Worm (Caenorhabditis elegans) whole organism, mixed stage, embryonic: ENCODE data around the gene srh-167.

ENCODE experiments used
- bed-3 ChIP-seq: fragments of 200-800 bp; sonication (Bioruptor generic); optimal IDR thresholded peaks from 3 replicates; lab custom pipeline; 2018; ENCODE audit warnings: mild to moderate bottlenecking, missing genetic modification characterization, moderate library complexity, missing compliant biosample characterization
- ces-1 ChIP-seq: fragments of 150-350 bp; optimal IDR thresholded peaks from 2 replicates; lab custom pipeline; 2014; ENCODE audit warnings: missing biosample characterization, missing genetic modification reagents, missing genetic modification characterization
- elt-1 ChIP-seq: sonication (generic microtip); optimal IDR thresholded peaks from 2 replicates; lab custom pipeline; 2017; ENCODE audit warnings: missing genetic modification characterization, mild to moderate bottlenecking, missing compliant biosample characterization, antibody characterized with exemption, moderate library complexity, borderline replicate concordance; ENCODE audit not compliant: insufficient read depth
- elt-3 ChIP-seq: fragments of 150-350 bp; optimal IDR thresholded peaks from 2 replicates; lab custom pipeline; 2014; ENCODE audit warnings: missing biosample characterization, missing genetic modification characterization
- lin-13 ChIP-seq: fragments of 150-350 bp; optimal IDR thresholded peaks from 2 replicates; lab custom pipeline; 2014; ENCODE audit warnings: missing biosample characterization, missing genetic modification characterization
- lin-32 ChIP-seq: fragments of 200-800 bp; sonication (Bioruptor generic); optimal IDR thresholded peaks from 2 replicates; lab custom pipeline; 2018; ENCODE audit warnings: mild to moderate bottlenecking, missing genetic modification characterization, missing compliant biosample characterization
- nhr-237 ChIP-seq: fragments of 150-350 bp; optimal IDR thresholded peaks from 2 replicates; lab custom pipeline; 2014; ENCODE audit warnings: missing biosample characterization, missing genetic modification characterization
- nhr-28 ChIP-seq: fragments of 150-350 bp; optimal IDR thresholded peaks from 2 replicates; lab custom pipeline; 2014; ENCODE audit warnings: missing biosample characterization, missing genetic modification characterization
- nhr-76 ChIP-seq: sonication (generic microtip); optimal IDR thresholded peaks from 2 replicates; lab custom pipeline; 2017; ENCODE audit warnings: missing biosample characterization, missing genetic modification characterization
- pha-4 ChIP-seq: fragments of 150-350 bp; optimal IDR thresholded peaks from 2 replicates; lab custom pipeline; 2018; ENCODE audit warnings: missing biosample characterization, missing genetic modification reagents, missing genetic modification characterization
- snpc-4 ChIP-seq: fragments of 150-350 bp; optimal IDR thresholded peaks from 2 replicates; lab custom pipeline; 2014; ENCODE audit warnings: missing biosample characterization, missing genetic modification characterization
- unc-39 ChIP-seq: fragments of 150-350 bp; optimal IDR thresholded peaks from 2 replicates; lab custom pipeline; 2014; ENCODE audit warnings: missing biosample characterization, missing genetic modification characterization
- zip-8 ChIP-seq: fragments of 150-350 bp; optimal IDR thresholded peaks from 2 replicates; lab custom pipeline; 2014; ENCODE audit warnings: missing biosample characterization, missing genetic modification characterization
- ztf-11 ChIP-seq: fragments of 150-350 bp; optimal IDR thresholded peaks from 2 replicates; lab custom pipeline; 2014; ENCODE audit warnings: missing biosample characterization, missing genetic modification characterization

- TF ChIP-seq zip-8 (tag; lab: Kevin White, UChicago) (no peak), snpc-4 (no peak), ces-1 (GFP tag; lab: Kevin White, UChicago) (no peak), elt-1 (tag; lab: Kevin White, UChicago) (no peak), ztf-11 (tag; lab: Kevin White, UChicago) (no peak), pha-4 (tag; lab: Kevin White, UChicago) (no peak), nhr-28 (tag; lab: Kevin White, UChicago) (no peak), nhr-76 (no peak), lin-13 (tag; lab: Kevin White, UChicago) (no peak), unc-39 (no peak), elt-3 (no peak), bed-3 (GFP tag; lab: Kevin White, UChicago) (no peak), lin-32 (no peak), nhr-237 (tag; lab: Kevin White, UChicago) (no peak)
Measured at ce11 chrV:16328849-16329248, 4.7 kb upstream of the srh-167 start, which contains the start of gene F57G8.7.
